Worm (Caenorhabditis elegans): ENCODE data around the gene srd-43.

DNA sequence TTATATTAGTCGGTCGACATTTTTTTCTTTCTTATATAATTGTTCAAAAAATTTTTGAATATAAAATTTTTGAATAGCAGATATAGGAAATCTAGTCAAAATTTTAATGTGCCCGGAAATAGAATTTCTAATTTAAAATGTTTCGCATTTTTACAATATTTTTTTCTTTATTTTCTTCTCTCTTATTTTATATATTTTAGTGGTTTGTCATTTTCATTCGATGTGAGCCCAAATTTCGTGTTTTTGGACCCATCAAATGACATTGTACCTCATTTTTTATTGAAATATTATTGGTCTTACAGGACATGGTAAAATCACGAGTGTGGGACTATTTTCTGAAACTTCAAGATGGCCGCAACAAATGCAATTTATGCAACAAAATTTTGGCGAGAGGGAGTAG, 43.4 kb downstream of the srd-43 start, which contains the start of gene K09A11.1:
- TF ChIP-seq tab-1 (GFP tag; IDR thresholded peaks at IDR 0.05) (no peak), ztf-29 (GFP tag; IDR thresholded peaks at IDR 0.05) (no peak), cog-1 (tag; optimal IDR thresholded peaks at IDR 0.05) (no peak)

Measured in whole organism, midembryonic.